Worm (Caenorhabditis elegans): ENCODE measurements around the gene C10B5.3.

DNA sequence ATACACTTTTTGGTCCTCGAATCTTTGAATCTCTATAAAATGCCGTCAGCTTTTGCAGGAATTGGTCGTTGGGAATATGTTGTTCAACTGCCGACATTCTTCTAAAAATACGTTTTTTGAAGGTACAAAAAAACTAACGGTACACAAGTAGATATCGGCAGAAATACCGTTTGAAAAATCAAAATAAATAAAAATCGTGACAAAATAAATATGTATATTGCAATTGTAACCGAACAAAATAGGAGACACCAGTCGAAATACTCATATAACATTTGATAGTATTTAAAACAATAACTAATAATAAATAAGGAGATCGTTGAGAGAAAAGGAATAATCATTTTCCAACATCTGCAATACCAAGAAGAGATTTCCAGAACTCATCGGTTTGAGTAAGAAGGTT is 22.9 kb downstream of the C10B5.3 start, which contains the start of gene F25G6.8:
- TF ChIP-seq lsy-2 (tag; optimal IDR thresholded peaks at IDR 0.05), result no peak
- no peak for TF ChIP-seq ama-1 (optimal IDR thresholded peaks at IDR 0.05)
- TF ChIP-seq snpc-4 (tag; optimal IDR thresholded peaks at IDR 0.05), result no peak
- TF ChIP-seq nhr-76 (tag; optimal IDR thresholded peaks at IDR 0.05), result no peak
- TF ChIP-seq lin-39 (tag; optimal IDR thresholded peaks at IDR 0.05), result no peak
- no peak for TF ChIP-seq ZK337.2 (GFP tag; IDR thresholded peaks at IDR 0.05)
- no peak for TF ChIP-seq unc-62 (GFP tag; optimal IDR thresholded peaks at IDR 0.05 in 1 of 2)
- no peak for TF ChIP-seq unc-62 (tag; optimal IDR thresholded peaks at IDR 0.05)
- no peak for TF ChIP-seq egl-27 (tag; optimal IDR thresholded peaks at IDR 0.05)

Data from whole organism, L4 larva.